Fruit fly (Drosophila melanogaster) whole organism, embryonic: Measurements from ENCODE around the gene nod.
A peak's percentile ranks its signal among the peaks of the same experiment; 100 is the strongest.

Experiments used
- B-H2 ChIP-seq: fragments of 200-800 bp; sonication (Bioruptor generic); optimal IDR thresholded peaks from 2 replicates; lab custom pipeline; 2018; ENCODE audit warnings: missing biosample characterization, mild to moderate bottlenecking, missing genetic modification characterization
- C15 ChIP-seq: fragments of 200-800 bp; sonication (Bioruptor generic); IDR thresholded peaks from 3 replicates; pipeline ENCODE4 v1.3.6; 2022; ENCODE audit warnings: missing biosample characterization, missing genetic modification characterization
- CG10209 ChIP-seq: fragments of 200-800 bp; sonication (Bioruptor generic); optimal IDR thresholded peaks from 3 replicates; lab custom pipeline; 2017; ENCODE audit warnings: missing biosample characterization, mild to moderate bottlenecking, missing genetic modification characterization, missing genetic modification reagents
- CG10321 ChIP-seq: fragments of 200-800 bp; sonication (Bioruptor generic); IDR thresholded peaks from 2 replicates; pipeline ENCODE4 v1.3.6; 2022; ENCODE audit warnings: missing biosample characterization, missing genetic modification characterization
- CG10462 ChIP-seq: fragments of 200-800 bp; sonication (Bioruptor generic); optimal IDR thresholded peaks from 2 replicates; lab custom pipeline; 2016; ENCODE audit warnings: missing biosample characterization, missing genetic modification characterization
- CG10543 ChIP-seq: fragments of 200-800 bp; sonication (Bioruptor generic); optimal IDR thresholded peaks from 3 replicates; lab custom pipeline; 2017; ENCODE audit warnings: missing biosample characterization, mild to moderate bottlenecking, missing genetic modification characterization, moderate library complexity
- CG11093 ChIP-seq: fragments of 200-800 bp; sonication (Bioruptor generic); IDR thresholded peaks from 3 replicates; pipeline ENCODE4 v1.3.6; 2022; ENCODE audit warnings: missing biosample characterization, missing genetic modification characterization
- CG11504 ChIP-seq: fragments of 200-800 bp; sonication (Bioruptor generic); optimal IDR thresholded peaks from 3 replicates; lab custom pipeline; 2019; ENCODE audit warnings: missing biosample characterization, mild to moderate bottlenecking, missing genetic modification characterization, moderate library complexity
- CG12071 ChIP-seq: fragments of 200-800 bp; sonication (Bioruptor generic); optimal IDR thresholded peaks from 3 replicates; lab custom pipeline; 2018; ENCODE audit warnings: missing biosample characterization, mild to moderate bottlenecking, missing genetic modification characterization
- CG12391 ChIP-seq: fragments of 200-800 bp; sonication (Bioruptor generic); optimal IDR thresholded peaks from 3 replicates; lab custom pipeline; 2018; ENCODE audit warnings: missing biosample characterization, mild to moderate bottlenecking, missing genetic modification characterization, moderate library complexity
- CG15269 ChIP-seq: fragments of 200-800 bp; sonication (Bioruptor generic); optimal IDR thresholded peaks from 2 replicates; lab custom pipeline; 2018; ENCODE audit warnings: missing biosample characterization, mild to moderate bottlenecking, missing genetic modification characterization, moderate library complexity
- CG17385 ChIP-seq: fragments of 200-800 bp; sonication (Bioruptor generic); optimal IDR thresholded peaks from 3 replicates; lab custom pipeline; 2018; ENCODE audit warnings: missing biosample characterization, mild to moderate bottlenecking, missing genetic modification characterization
- CG2199 ChIP-seq: fragments of 200-800 bp; sonication (Bioruptor generic); IDR thresholded peaks from 3 replicates; pipeline ENCODE4 v1.3.6; 2022; ENCODE audit warnings: missing biosample characterization, missing genetic modification characterization
- CG2202 ChIP-seq: fragments of 200-800 bp; sonication (Bioruptor generic); optimal IDR thresholded peaks from 2 replicates; lab custom pipeline; 2018; ENCODE audit warnings: missing biosample characterization, mild to moderate bottlenecking, missing genetic modification characterization
- CG30020 ChIP-seq: fragments of 200-800 bp; optimal IDR thresholded peaks from 2 replicates; lab custom pipeline; 2019; ENCODE audit warnings: missing biosample characterization, mild to moderate bottlenecking, missing genetic modification characterization, moderate library complexity
- CG34376 ChIP-seq: fragments of 200-800 bp; sonication (Bioruptor generic); optimal IDR thresholded peaks from 2 replicates; lab custom pipeline; 2018; ENCODE audit warnings: missing biosample characterization, mild to moderate bottlenecking, missing genetic modification characterization
- CG5245 ChIP-seq: fragments of 200-800 bp; sonication (Bioruptor generic); optimal IDR thresholded peaks from 3 replicates; lab custom pipeline; 2016; ENCODE audit warnings: missing biosample characterization, missing genetic modification characterization
- CG6854 ChIP-seq: fragments of 200-800 bp; sonication (Bioruptor generic); optimal IDR thresholded peaks from 3 replicates; lab custom pipeline; 2017; ENCODE audit warnings: missing biosample characterization, mild to moderate bottlenecking, missing genetic modification characterization
- CG9817 ChIP-seq: fragments of 200-800 bp; sonication (Bioruptor generic); optimal IDR thresholded peaks from 2 replicates; lab custom pipeline; 2018; ENCODE audit warnings: missing biosample characterization, mild to moderate bottlenecking, missing genetic modification characterization, moderate library complexity
- CTCF ChIP-seq: fragments of 200-800 bp; sonication (Bioruptor generic); optimal IDR thresholded peaks from 2 replicates; lab custom pipeline; 2017; ENCODE audit warnings: missing biosample characterization, mild to moderate bottlenecking, missing genetic modification characterization, moderate library complexity
- CkIIα-i1 ChIP-seq: fragments of 200-800 bp; sonication (Bioruptor generic); IDR thresholded peaks from 2 replicates; pipeline ENCODE4 v1.3.6; 2022; ENCODE audit warnings: missing biosample characterization, missing genetic modification characterization
- D ChIP-seq, 2 experiments: fragments of 200-800 bp in 1 of 2; fragments of >200 bp in 1 of 2; sonication (Bioruptor generic) in 1 of 2; optimal IDR thresholded peaks; 2 replicates in 1 of 2; 3 replicates in 1 of 2; lab custom pipeline; 2017; ENCODE audit warnings: mild to moderate bottlenecking in 1 of 2, missing biosample characterization in 1 of 2, missing genetic modification characterization in 1 of 2, missing genetic modification reagents in 1 of 2
- D19A ChIP-seq: fragments of 200-800 bp; optimal IDR thresholded peaks from 3 replicates; lab custom pipeline; 2019; ENCODE audit warnings: missing biosample characterization, mild to moderate bottlenecking, missing genetic modification characterization, moderate library complexity
- Deaf1 ChIP-seq: fragments of 200-800 bp; optimal IDR thresholded peaks from 3 replicates; lab custom pipeline; 2019; ENCODE audit warnings: missing biosample characterization, mild to moderate bottlenecking, missing genetic modification characterization, moderate library complexity
- Dip2 ChIP-seq: fragments of 200-800 bp; sonication (Bioruptor generic); IDR thresholded peaks from 2 replicates; pipeline ENCODE4 v1.3.6; 2022; ENCODE audit warnings: missing biosample characterization, missing genetic modification characterization
- Fer2 ChIP-seq: fragments of 200-800 bp; sonication (Bioruptor generic); optimal IDR thresholded peaks from 2 replicates; lab custom pipeline; 2018; ENCODE audit warnings: missing biosample characterization, mild to moderate bottlenecking, missing genetic modification characterization, moderate library complexity
- Hr51 ChIP-seq, 2 experiments: fragments of 200-800 bp; sonication (Bioruptor generic); optimal IDR thresholded peaks; 2 replicates in 1 of 2; 3 replicates in 1 of 2; lab custom pipeline; 2016 to 2018; ENCODE audit warnings: missing biosample characterization in 2 of 2, missing genetic modification characterization in 2 of 2, mild to moderate bottlenecking in 1 of 2, moderate library complexity in 1 of 2
- Hr78 ChIP-seq, 2 experiments: fragments of 200-800 bp in 1 of 2; fragments of >200 bp in 1 of 2; sonication (Bioruptor generic) in 1 of 2; optimal IDR thresholded peaks; 2 replicates each; lab custom pipeline; 2017 to 2019; ENCODE audit warnings: missing biosample characterization in 2 of 2, missing genetic modification characterization in 2 of 2, mild to moderate bottlenecking in 1 of 2, moderate library complexity in 1 of 2
- Opbp ChIP-seq: fragments of 200-800 bp; sonication (Bioruptor generic); IDR thresholded peaks from 3 replicates; pipeline ENCODE4 v1.3.6; 2022; ENCODE audit warnings: missing biosample characterization, missing genetic modification characterization; ENCODE audit not compliant: partially characterized antibody
- Ravus ChIP-seq: fragments of 200-800 bp; sonication (Bioruptor generic); IDR thresholded peaks from 2 replicates; pipeline ENCODE4 v1.3.6; 2022; ENCODE audit warnings: missing biosample characterization, missing genetic modification characterization
- Sin3A ChIP-seq: fragments of >200 bp; optimal IDR thresholded peaks from 2 replicates; lab custom pipeline; 2018
- Ssrp ChIP-seq: fragments of 200-800 bp; sonication (Bioruptor generic); optimal IDR thresholded peaks from 2 replicates; lab custom pipeline; 2018; ENCODE audit warnings: missing biosample characterization, mild to moderate bottlenecking, missing genetic modification characterization, moderate library complexity
- Usf ChIP-seq: fragments of 200-800 bp; sonication (Bioruptor generic); optimal IDR thresholded peaks from 2 replicates; lab custom pipeline; 2017; ENCODE audit warnings: missing genotype, missing biosample characterization, missing genetic modification characterization
- ara ChIP-seq: fragments of 200-800 bp; sonication (Bioruptor generic); IDR thresholded peaks from 2 replicates; pipeline ENCODE4 v1.3.6; 2022; ENCODE audit warnings: missing biosample characterization, missing genetic modification characterization
- ato ChIP-seq: fragments of 200-800 bp; sonication (Bioruptor generic); IDR thresholded peaks from 2 replicates; pipeline ENCODE4 v1.3.6; 2022; ENCODE audit warnings: missing biosample characterization, missing genetic modification characterization; ENCODE audit not compliant: partially characterized antibody
- az2 ChIP-seq: fragments of 200-800 bp; sonication (Bioruptor generic); optimal IDR thresholded peaks from 3 replicates; lab custom pipeline; 2016; ENCODE audit warnings: missing biosample characterization, missing genetic modification characterization
- bowl ChIP-seq: fragments of 200-800 bp; sonication (Bioruptor generic); IDR thresholded peaks from 2 replicates; pipeline ENCODE4 v1.3.6; 2022; ENCODE audit warnings: missing biosample characterization, missing genetic modification characterization
- chinmo ChIP-seq: fragments of 200-800 bp; sonication (Bioruptor generic); IDR thresholded peaks from 4 replicates; pipeline ENCODE4 v1.3.6; 2022; ENCODE audit warnings: missing biosample characterization, missing genetic modification characterization; ENCODE audit not compliant: partially characterized antibody
- chn ChIP-seq: fragments of 200-800 bp; sonication (Bioruptor generic); optimal IDR thresholded peaks from 2 replicates; lab custom pipeline; 2016; ENCODE audit warnings: missing biosample characterization, missing genetic modification characterization
- croc ChIP-seq: fragments of 200-800 bp; sonication (Bioruptor generic); conservative IDR thresholded peaks from 3 replicates; pipeline ENCODE4 v1.3.6; 2022; ENCODE audit warnings: missing biosample characterization, missing genetic modification characterization
- dan ChIP-seq: fragments of 200-800 bp; sonication (Bioruptor generic); IDR thresholded peaks from 2 replicates; pipeline ENCODE4 v1.3.6; 2022; ENCODE audit warnings: missing biosample characterization, missing genetic modification characterization
- eve ChIP-seq, 2 experiments: fragments of >200 bp; optimal IDR thresholded peaks; 2 replicates each; lab custom pipeline; 2017; ENCODE audit warnings: missing biosample characterization in 2 of 2, missing genetic modification characterization in 2 of 2
- h ChIP-seq: fragments of >200 bp; optimal IDR thresholded peaks from 2 replicates; lab custom pipeline; 2017
- her ChIP-seq: fragments of 200-800 bp; sonication (Bioruptor generic); optimal IDR thresholded peaks from 2 replicates; lab custom pipeline; 2016; ENCODE audit warnings: missing biosample characterization, missing genetic modification characterization
- nau ChIP-seq: fragments of 200-800 bp; sonication (Bioruptor generic); optimal IDR thresholded peaks from 3 replicates; lab custom pipeline; 2017; ENCODE audit warnings: missing biosample characterization, mild to moderate bottlenecking, missing genetic modification characterization, missing genetic modification reagents
- pho ChIP-seq: fragments of 200-800 bp; sonication (Bioruptor generic); optimal IDR thresholded peaks from 2 replicates; lab custom pipeline; 2016; ENCODE audit warnings: missing biosample characterization, missing genetic modification characterization
- repo ChIP-seq: fragments of 200-800 bp; sonication (Bioruptor generic); optimal IDR thresholded peaks from 2 replicates; lab custom pipeline; 2016; ENCODE audit warnings: missing biosample characterization, missing genetic modification characterization
- ro ChIP-seq: fragments of 200-800 bp; sonication (Bioruptor generic); IDR thresholded peaks from 2 replicates; pipeline ENCODE4 v1.3.6; 2022; ENCODE audit warnings: missing biosample characterization, missing genetic modification characterization
- unc-4 ChIP-seq: fragments of 200-800 bp; sonication (Bioruptor generic); IDR thresholded peaks from 2 replicates; pipeline ENCODE4 v1.3.6; 2022; ENCODE audit warnings: missing biosample characterization, missing genetic modification characterization; ENCODE audit not compliant: partially characterized antibody
- wdn ChIP-seq: fragments of 200-800 bp; sonication (Bioruptor generic); IDR thresholded peaks from 2 replicates; pipeline ENCODE4 v1.3.6; 2022; ENCODE audit warnings: missing biosample characterization, missing genetic modification characterization

Gene nod

dm6 chrX:11544110-11544950 lies 36.2 kb upstream of the nod start (continued):
- TF ChIP-seq CG9817 (tag; lab: Kevin White, UChicago) (no peak), chn (GFP tag; lab: Kevin White, UChicago) (no peak), bowl (no peak), Sin3A (lab: Kevin White, UChicago) (no peak), CTCF (GFP tag; lab: Kevin White, UChicago) (no peak), CG2199 (GFP tag; lab: Robert Waterston, UW) (no peak), CG5245 (no peak), Hr78 (GFP tag; optimal IDR thresholded peaks at IDR 0.05; lab: Kevin White, UChicago) (no peak), C15 (GFP tag; lab: Robert Waterston, UW) (no peak), CG30020 (tag; lab: Kevin White, UChicago) (no peak), CG10209 (no peak), Deaf1 (no peak), CG15269 (tag; lab: Kevin White, UChicago) (no peak), CG17385 (GFP tag; lab: Kevin White, UChicago) (no peak), h (lab: Kevin White, UChicago) (no peak), CG11504 (tag; lab: Kevin White, UChicago) (peak; percentile 27), nau (GFP tag; lab: Kevin White, UChicago) (no peak), her (GFP tag; lab: Kevin White, UChicago) (no peak), ro (no peak), CG2202 (tag; lab: Kevin White, UChicago) (no peak), chinmo (no peak), az2 (GFP tag; lab: Kevin White, UChicago) (peak; percentile 14), Ssrp (tag; lab: Kevin White, UChicago) (no peak), eve (GFP tag; optimal IDR thresholded peaks at IDR 0.05; lab: Kevin White, UChicago) (peak in 1 of 2 experiments; percentile 52), Usf (GFP tag; lab: Kevin White, UChicago) (no peak), CG6854 (GFP tag; lab: Kevin White, UChicago) (no peak), CG11093 (GFP tag; lab: Robert Waterston, UW) (no peak), CG12391 (tag; lab: Kevin White, UChicago) (peak; percentile 44), Dip2 (GFP tag; lab: Robert Waterston, UW) (no peak), unc-4 (no peak), CG10543 (GFP tag; lab: Kevin White, UChicago) (no peak), CG10462 (no peak), wdn (GFP tag; lab: Robert Waterston, UW) (no peak), Ravus (GFP tag; lab: Robert Waterston, UW) (no peak), ara (0 out of 2 replicates have a peak, but pooled peaks have one; percentile 24), CG34376 (no peak), repo (no peak), ato (GFP tag; lab: Robert Waterston, UW) (no peak), Hr51 (GFP tag; optimal IDR thresholded peaks at IDR 0.05; lab: Kevin White, UChicago) (no peak), Fer2 (tag; lab: Kevin White, UChicago) (no peak), pho (GFP tag; lab: Kevin White, UChicago) (no peak), CkIIα-i1 (GFP tag; lab: Robert Waterston, UW) (no peak), croc (no peak), D19A (peak; percentile 28), Opbp (GFP tag; lab: Robert Waterston, UW) (no peak), CG12071 (GFP tag; lab: Kevin White, UChicago) (no peak), CG10321 (GFP tag; lab: Robert Waterston, UW) (no peak), dan (GFP tag; lab: Robert Waterston, UW) (no peak), B-H2 (no peak), D (optimal IDR thresholded peaks at IDR 0.05; lab: Kevin White, UChicago) (no peak), D (GFP tag; optimal IDR thresholded peaks at IDR 0.05; lab: Kevin White, UChicago) (no peak)
